Worm (Caenorhabditis elegans) whole organism, L2 larva: Measurements from ENCODE around the gene dim-1.

Experiments
- C34F6.9 ChIP-seq: fragments of 150-350 bp; optimal IDR thresholded peaks from 2 replicates; lab custom pipeline; 2014; ENCODE audit warnings: missing biosample characterization, missing genetic modification characterization
- F13H6.1 ChIP-seq: sonication (generic microtip); optimal IDR thresholded peaks from 2 replicates; lab custom pipeline; 2016; ENCODE audit warnings: missing genetic modification characterization, missing compliant biosample characterization
- R02D3.7 ChIP-seq: fragments of 150-350 bp; optimal IDR thresholded peaks from 2 replicates; lab custom pipeline; 2014; ENCODE audit warnings: missing biosample characterization, missing genetic modification characterization
- Y55F3AM.14 ChIP-seq: fragments of 200-800 bp; sonication (Bioruptor generic); optimal IDR thresholded peaks from 2 replicates; lab custom pipeline; 2018; ENCODE audit warnings: mild to moderate bottlenecking, missing genetic modification characterization, missing compliant biosample characterization
- ZK546.5 ChIP-seq: sonication (generic microtip); optimal IDR thresholded peaks from 2 replicates; lab custom pipeline; 2017; ENCODE audit warnings: missing biosample characterization, missing genetic modification characterization
- aly-2 ChIP-seq: fragments of 150-350 bp; optimal IDR thresholded peaks from 2 replicates; lab custom pipeline; 2014; ENCODE audit warnings: missing biosample characterization, missing genetic modification characterization
- ama-1 ChIP-seq: fragments of 150-350 bp; optimal IDR thresholded peaks from 2 replicates; lab custom pipeline; 2018; ENCODE audit warnings: inconsistent platforms
- blmp-1 ChIP-seq: sonication (generic microtip); optimal IDR thresholded peaks from 2 replicates; lab custom pipeline; 2017; ENCODE audit warnings: missing genetic modification characterization, mild to moderate bottlenecking, missing compliant biosample characterization, antibody characterized with exemption, moderate library complexity; ENCODE audit not compliant: insufficient read depth
- ceh-16 ChIP-seq: fragments of 150-350 bp; optimal IDR thresholded peaks from 2 replicates; lab custom pipeline; 2014; ENCODE audit warnings: missing biosample characterization, missing genetic modification characterization
- ceh-82 ChIP-seq: fragments of 150-350 bp; optimal IDR thresholded peaks from 2 replicates; lab custom pipeline; 2014; ENCODE audit warnings: missing biosample characterization, missing genetic modification characterization
- crh-2 ChIP-seq: sonication (generic microtip); optimal IDR thresholded peaks from 2 replicates; lab custom pipeline; 2017; ENCODE audit warnings: missing biosample characterization, missing genetic modification characterization
- dmd-4 ChIP-seq: sonication (generic microtip); optimal IDR thresholded peaks from 2 replicates; lab custom pipeline; 2017; ENCODE audit warnings: missing biosample characterization, missing genetic modification characterization
- egl-27 ChIP-seq: sonication (generic microtip); optimal IDR thresholded peaks from 3 replicates; lab custom pipeline; 2017; ENCODE audit warnings: missing biosample characterization, missing genetic modification reagents, missing genetic modification characterization
- elt-1 ChIP-seq: fragments of 150-350 bp; optimal IDR thresholded peaks from 2 replicates; lab custom pipeline; 2014; ENCODE audit warnings: missing biosample characterization, missing genetic modification characterization
- elt-3 ChIP-seq: sonication (generic microtip); optimal IDR thresholded peaks from 2 replicates; lab custom pipeline; 2017; ENCODE audit warnings: missing biosample characterization, missing genetic modification characterization
- fos-1 ChIP-seq: fragments of 150-350 bp; optimal IDR thresholded peaks from 2 replicates; lab custom pipeline; 2014; ENCODE audit warnings: missing biosample characterization, missing genetic modification characterization
- gmeb-1 ChIP-seq: fragments of 150-350 bp; optimal IDR thresholded peaks from 2 replicates; lab custom pipeline; 2014; ENCODE audit warnings: missing biosample characterization, missing genetic modification characterization
- lin-11 ChIP-seq: fragments of 150-350 bp; sonication (generic microtip); optimal IDR thresholded peaks from 2 replicates; lab custom pipeline; 2014; ENCODE audit warnings: missing biosample characterization, missing genetic modification characterization, inconsistent platforms, mixed read lengths
- lin-39 ChIP-seq: fragments of 150-350 bp; optimal IDR thresholded peaks from 2 replicates; lab custom pipeline; 2014; ENCODE audit warnings: missing biosample characterization, missing genetic modification reagents, missing genetic modification characterization
- mbf-1 ChIP-seq: sonication (generic microtip); optimal IDR thresholded peaks from 2 replicates; lab custom pipeline; 2017; ENCODE audit warnings: missing biosample characterization, missing genetic modification characterization
- mdl-1 ChIP-seq, 2 experiments: fragments of 150-350 bp in 1 of 2; sonication (generic microtip) in 1 of 2; optimal IDR thresholded peaks; 2 replicates each; lab custom pipeline; 2017; ENCODE audit warnings: missing biosample characterization in 2 of 2, missing genetic modification characterization in 2 of 2
- nhr-10 ChIP-seq: sonication (generic microtip); optimal IDR thresholded peaks from 2 replicates; lab custom pipeline; 2017; ENCODE audit warnings: missing biosample characterization, missing genetic modification characterization
- nhr-11 ChIP-seq: fragments of 150-350 bp; optimal IDR thresholded peaks from 2 replicates; lab custom pipeline; 2014; ENCODE audit warnings: missing biosample characterization, missing genetic modification characterization
- nhr-129 ChIP-seq: fragments of 150-350 bp; optimal IDR thresholded peaks from 2 replicates; lab custom pipeline; 2014; ENCODE audit warnings: missing biosample characterization, missing genetic modification characterization
- nhr-21 ChIP-seq: fragments of 150-350 bp; optimal IDR thresholded peaks from 2 replicates; lab custom pipeline; 2014; ENCODE audit warnings: missing biosample characterization, missing genetic modification characterization
- nhr-25 ChIP-seq: fragments of 150-350 bp; sonication (generic microtip); optimal IDR thresholded peaks from 3 replicates; lab custom pipeline; 2014; ENCODE audit warnings: missing biosample characterization, missing genetic modification characterization
- peb-1 ChIP-seq: fragments of 150-350 bp; optimal IDR thresholded peaks from 2 replicates; lab custom pipeline; 2014; ENCODE audit warnings: missing biosample characterization, missing genetic modification characterization
- sem-4 ChIP-seq: fragments of 150-350 bp; optimal IDR thresholded peaks from 2 replicates; lab custom pipeline; 2014; ENCODE audit warnings: missing biosample characterization, missing genetic modification reagents, missing genetic modification characterization
- skn-1 ChIP-seq: sonication (generic microtip); optimal IDR thresholded peaks from 2 replicates; lab custom pipeline; 2017; ENCODE audit warnings: missing biosample characterization, missing genetic modification characterization
- sma-3 ChIP-seq: sonication (generic microtip); optimal IDR thresholded peaks from 2 replicates; lab custom pipeline; 2016; ENCODE audit warnings: missing genetic modification reagents, missing genetic modification characterization, missing compliant biosample characterization
- sma-9 ChIP-seq, 2 experiments: fragments of 150-350 bp in 1 of 2; sonication (generic microtip) in 1 of 2; optimal IDR thresholded peaks; 2 replicates each; lab custom pipeline; 2014 to 2016; ENCODE audit warnings: missing genetic modification characterization in 2 of 2, mild to moderate bottlenecking in 1 of 2, missing biosample characterization in 1 of 2, missing compliant biosample characterization in 1 of 2, missing genetic modification reagents in 1 of 2, moderate library complexity in 1 of 2
- snpc-4 ChIP-seq: fragments of 150-350 bp; optimal IDR thresholded peaks from 2 replicates; lab custom pipeline; 2014; ENCODE audit warnings: missing biosample characterization, missing genetic modification characterization
- unc-39 ChIP-seq: fragments of 150-350 bp; optimal IDR thresholded peaks from 2 replicates; lab custom pipeline; 2014; ENCODE audit warnings: missing biosample characterization, missing genetic modification characterization
- zag-1 ChIP-seq: fragments of 150-350 bp; optimal IDR thresholded peaks from 2 replicates; lab custom pipeline; 2014; ENCODE audit warnings: missing biosample characterization, missing genetic modification characterization
- ztf-11 ChIP-seq: sonication (generic microtip); optimal IDR thresholded peaks from 2 replicates; lab custom pipeline; 2017; ENCODE audit warnings: missing biosample characterization, missing genetic modification characterization
- ztf-4 ChIP-seq: fragments of 150-350 bp; optimal IDR thresholded peaks from 2 replicates; lab custom pipeline; 2014; ENCODE audit warnings: missing biosample characterization, missing genetic modification characterization

The dim-1 gene

DNA sequence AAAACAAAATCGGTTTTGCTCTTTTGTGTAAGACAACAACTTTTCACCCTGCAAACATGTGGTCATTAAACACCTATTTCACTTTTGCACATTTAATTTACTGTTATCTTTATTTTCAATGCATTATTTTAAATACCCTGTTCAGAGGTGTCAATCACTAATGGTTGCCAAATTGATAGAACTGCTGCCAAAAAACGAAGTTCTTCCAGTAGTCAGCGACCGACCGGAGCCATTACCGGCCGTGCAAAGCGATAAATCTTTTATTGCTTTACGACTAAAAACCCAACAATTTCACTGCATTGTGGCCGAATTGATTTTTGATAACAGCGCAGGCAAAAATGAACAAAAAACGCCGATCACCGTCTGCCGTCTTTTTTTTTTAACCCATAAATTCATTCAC is 16.5 kb upstream of the dim-1 start:
- TF ChIP-seq nhr-25 (tag; lab: Kevin White, UChicago) (no peak), sem-4 (tag; lab: Kevin White, UChicago) (no peak), R02D3.7 (no peak), dmd-4 (no peak), lin-39 (tag; lab: Kevin White, UChicago) (no peak), sma-3 (no peak), C34F6.9 (tag; lab: Kevin White, UChicago) (no peak), sma-9 (GFP tag; optimal IDR thresholded peaks at IDR 0.05; lab: Kevin White, UChicago) (no peak), sma-9 (tag; optimal IDR thresholded peaks at IDR 0.05; lab: Kevin White, UChicago) (no peak), unc-39 (tag; lab: Kevin White, UChicago) (no peak), ceh-16 (tag; lab: Kevin White, UChicago) (no peak), ztf-11 (no peak), nhr-21 (no peak), egl-27 (tag; lab: Kevin White, UChicago) (no peak), F13H6.1 (tag; lab: Kevin White, UChicago) (no peak), skn-1 (tag; lab: Kevin White, UChicago) (no peak), elt-3 (tag; lab: Kevin White, UChicago) (no peak), snpc-4 (tag; lab: Kevin White, UChicago) (no peak), nhr-10 (no peak), ZK546.5 (tag; lab: Kevin White, UChicago) (no peak), peb-1 (tag; lab: Kevin White, UChicago) (no peak)
- TF ChIP-seq, all 48 proteins: peak for 0

DNA sequence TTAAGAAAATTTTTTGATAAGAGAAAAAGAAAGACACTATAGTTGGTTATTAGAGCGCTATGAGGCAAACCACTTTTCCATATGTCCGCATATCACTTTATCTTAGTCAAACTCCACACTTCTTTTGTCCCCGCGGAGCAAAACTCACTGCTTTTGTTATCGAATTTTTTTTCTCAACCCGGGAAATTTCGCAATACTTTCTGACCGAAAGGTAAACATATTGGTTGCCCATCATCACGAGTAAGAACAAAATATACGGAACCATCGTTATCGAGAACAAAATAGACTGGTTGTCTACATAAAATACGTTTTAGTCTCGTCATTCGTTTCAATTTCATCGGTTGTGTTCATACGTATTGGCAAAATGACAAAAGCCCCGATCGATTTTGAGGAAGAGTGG is 11.3 kb upstream of the dim-1 start, which contains the start of gene C18A11.1:
Gene C18A11.1, plus strand, starts transcription at position 36 of the 400 bp plus-strand sequence.
- peak; percentile 29 for TF ChIP-seq fos-1 (tag; lab: Kevin White, UChicago)
- TF ChIP-seq Y55F3AM.14 (GFP tag; lab: Kevin White, UChicago), result no peak
- TF ChIP-seq lin-11 (tag; lab: Kevin White, UChicago), result no peak
- TF ChIP-seq F13H6.1 (tag; lab: Kevin White, UChicago), result peak; percentile 40
- no peak for TF ChIP-seq ama-1 (lab: Kevin White, UChicago)
- TF ChIP-seq crh-2 (tag; lab: Kevin White, UChicago), result peak; percentile 40
- TF ChIP-seq nhr-21, result no peak
- TF ChIP-seq mbf-1 (tag; lab: Kevin White, UChicago), result no peak
- TF ChIP-seq ceh-82 (tag; lab: Kevin White, UChicago), result no peak
- no peak for TF ChIP-seq nhr-11 (tag; lab: Kevin White, UChicago)
- TF ChIP-seq blmp-1 (tag; lab: Kevin White, UChicago), result no peak
- peak; percentile 49 for TF ChIP-seq gmeb-1 (tag; lab: Kevin White, UChicago)
- TF ChIP-seq snpc-4 (tag; lab: Kevin White, UChicago), result no peak
- no peak for TF ChIP-seq skn-1 (tag; lab: Kevin White, UChicago)
- TF ChIP-seq nhr-25 (tag; lab: Kevin White, UChicago), result no peak
- no peak for TF ChIP-seq ztf-4
- TF ChIP-seq elt-1, result no peak
- peak; percentile 35 for TF ChIP-seq nhr-129 (tag; lab: Kevin White, UChicago)
- no peak for TF ChIP-seq aly-2
- no peak for TF ChIP-seq ZK546.5 (tag; lab: Kevin White, UChicago)
- no peak for TF ChIP-seq sem-4 (tag; lab: Kevin White, UChicago)
- no peak for TF ChIP-seq zag-1 (tag; lab: Kevin White, UChicago)

DNA sequence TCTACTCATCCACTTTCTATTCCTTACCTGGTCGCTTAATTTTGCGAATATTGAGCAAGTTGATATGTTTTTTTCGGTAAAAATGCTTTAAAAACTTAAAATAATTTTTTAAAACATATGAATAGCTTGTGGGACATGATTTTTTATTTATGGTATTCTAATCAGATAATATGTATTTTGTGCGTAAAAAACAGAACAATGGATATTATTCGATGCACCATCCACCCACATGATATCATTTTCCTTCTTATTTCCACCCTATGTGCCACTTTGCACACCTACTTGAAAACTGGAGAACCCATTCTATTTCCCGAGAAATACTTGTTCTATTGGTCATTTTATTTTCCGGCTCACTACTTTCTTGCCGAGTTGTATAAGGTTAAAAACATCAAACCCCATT is 9.2 kb upstream of the dim-1 start, which contains the start of gene C18A11.2:
Gene C18A11.2, plus strand, starts transcription at position 301 of the 400 bp plus-strand sequence.
- no peak for TF ChIP-seq zag-1 (tag; lab: Kevin White, UChicago)
- TF ChIP-seq mbf-1 (tag; lab: Kevin White, UChicago), result no peak
- no peak for TF ChIP-seq unc-39 (tag; lab: Kevin White, UChicago)
- TF ChIP-seq blmp-1 (tag; lab: Kevin White, UChicago), result no peak
- TF ChIP-seq mdl-1 (tag; optimal IDR thresholded peaks at IDR 0.05; lab: Kevin White, UChicago), result no peak
- no peak for TF ChIP-seq nhr-10
- TF ChIP-seq crh-2 (tag; lab: Kevin White, UChicago), result no peak

DNA sequence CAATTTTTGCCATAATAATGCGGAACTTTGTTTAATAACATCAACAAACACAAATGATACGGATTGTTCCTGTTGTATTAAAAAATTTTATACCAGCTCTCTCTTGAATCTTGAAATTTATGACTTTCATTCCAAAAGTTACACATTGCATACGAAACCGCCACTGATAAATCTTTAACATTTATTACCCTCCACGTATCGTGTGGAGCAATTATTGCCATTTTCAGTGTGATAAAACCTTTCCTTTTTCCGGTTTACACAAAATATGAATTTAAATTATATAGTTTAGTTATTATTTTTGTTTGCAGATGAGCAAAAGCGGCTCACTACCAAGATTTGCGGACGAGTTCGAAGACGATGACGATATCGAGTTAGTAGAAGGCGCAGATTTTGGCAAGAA is 2.8 kb upstream of the dim-1 start, which contains the start of gene C18A11.3:
Gene C18A11.3, plus strand, starts transcription at position 301 of the 400 bp plus-strand sequence.
- peak; percentile 24 for TF ChIP-seq fos-1 (tag; lab: Kevin White, UChicago)
- no peak for TF ChIP-seq ZK546.5 (tag; lab: Kevin White, UChicago)
